Fruit fly (Drosophila melanogaster): ENCODE results near the gene CG44215.

Gene CG44215

DNA sequence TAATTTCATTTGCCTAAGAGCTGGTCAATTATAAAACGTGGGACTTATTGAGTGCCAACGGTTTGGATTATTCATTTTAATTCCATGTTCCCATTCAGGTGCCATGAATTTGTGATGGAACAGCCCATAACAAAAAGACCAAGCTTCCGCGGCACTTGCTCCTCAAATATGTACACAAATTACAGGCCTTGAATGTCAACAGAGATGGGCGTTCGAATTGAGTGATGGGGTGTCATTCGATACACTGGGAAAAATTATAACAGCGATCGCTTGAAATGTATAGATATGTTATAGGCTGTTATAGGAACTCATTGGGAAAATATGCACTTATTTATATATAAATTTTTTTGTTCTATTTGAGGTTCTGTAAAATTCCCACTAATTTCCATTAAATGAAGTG is 38.2 kb downstream of the CG44215 start:
- TF ChIP-seq Mnt (GFP tag; optimal IDR thresholded peaks at IDR 0.05) (no peak), ovo (GFP tag; optimal IDR thresholded peaks at IDR 0.05) (no peak), CG7101 (tag; optimal IDR thresholded peaks at IDR 0.05) (no peak), CG33017 (tag; optimal IDR thresholded peaks at IDR 0.05) (no peak), bab1 (GFP tag; optimal IDR thresholded peaks at IDR 0.05) (no peak), CG14711 (tag; optimal IDR thresholded peaks at IDR 0.05) (no peak), Hr96 (GFP tag; optimal IDR thresholded peaks at IDR 0.05) (no peak), cic (GFP tag; optimal IDR thresholded peaks at IDR 0.05) (no peak), cnc (optimal IDR thresholded peaks at IDR 0.05) (no peak), Clk (GFP tag; optimal IDR thresholded peaks at IDR 0.05) (no peak), CG5204 (GFP tag; optimal IDR thresholded peaks at IDR 0.05) (no peak), pad (GFP tag; optimal IDR thresholded peaks at IDR 0.05) (no peak), CG7045 (GFP tag; optimal IDR thresholded peaks at IDR 0.05) (no peak), CG1620 (GFP tag; optimal IDR thresholded peaks at IDR 0.05) (no peak), Crg-1 (GFP tag; optimal IDR thresholded peaks at IDR 0.05) (no peak), kay (GFP tag; ENCODE audit: borderline replicate concordance) (no peak), toe (GFP tag; optimal IDR thresholded peaks at IDR 0.05) (no peak)

DNA sequence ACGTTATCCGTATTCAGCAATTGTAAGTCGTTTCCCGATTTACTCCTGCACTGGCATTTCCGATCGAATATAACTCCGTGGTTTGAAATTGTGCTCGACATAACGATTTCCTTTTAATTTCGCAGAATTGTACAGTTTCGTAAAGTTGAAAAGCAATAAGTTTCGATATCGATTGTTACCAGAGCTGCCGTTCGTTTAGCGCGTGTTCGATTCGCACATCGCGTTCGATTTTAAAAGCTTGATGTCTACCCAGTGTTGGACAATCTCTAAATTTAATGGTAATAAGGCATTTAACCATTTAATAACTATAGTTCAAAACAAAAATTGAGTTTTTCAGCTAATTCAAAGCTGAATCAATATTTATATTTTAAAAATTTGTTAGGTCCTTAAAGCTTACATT is 42.2 kb downstream of the CG44215 start, which contains the start of gene CG14357:
Gene CG14357, minus strand, starts transcription at position 101 of the 400 bp plus-strand sequence.
- TF ChIP-seq toe (GFP tag; optimal IDR thresholded peaks at IDR 0.05) (no peak), CG14711 (tag; optimal IDR thresholded peaks at IDR 0.05) (no peak), tj (GFP tag; optimal IDR thresholded peaks at IDR 0.05) (no peak), bab1 (GFP tag; optimal IDR thresholded peaks at IDR 0.05) (no peak), CG33017 (tag; optimal IDR thresholded peaks at IDR 0.05) (no peak), CG11617 (GFP tag; optimal IDR thresholded peaks at IDR 0.05) (no peak), CG7101 (tag; optimal IDR thresholded peaks at IDR 0.05) (no peak), CG5204 (GFP tag; optimal IDR thresholded peaks at IDR 0.05) (no peak), CG12768 (GFP tag; optimal IDR thresholded peaks at IDR 0.05) (no peak), cnc (optimal IDR thresholded peaks at IDR 0.05) (no peak), CG7045 (GFP tag; optimal IDR thresholded peaks at IDR 0.05) (no peak), CG1620 (GFP tag; optimal IDR thresholded peaks at IDR 0.05) (no peak), Crg-1 (GFP tag; optimal IDR thresholded peaks at IDR 0.05) (no peak), cic (GFP tag; optimal IDR thresholded peaks at IDR 0.05) (no peak)

DNA sequence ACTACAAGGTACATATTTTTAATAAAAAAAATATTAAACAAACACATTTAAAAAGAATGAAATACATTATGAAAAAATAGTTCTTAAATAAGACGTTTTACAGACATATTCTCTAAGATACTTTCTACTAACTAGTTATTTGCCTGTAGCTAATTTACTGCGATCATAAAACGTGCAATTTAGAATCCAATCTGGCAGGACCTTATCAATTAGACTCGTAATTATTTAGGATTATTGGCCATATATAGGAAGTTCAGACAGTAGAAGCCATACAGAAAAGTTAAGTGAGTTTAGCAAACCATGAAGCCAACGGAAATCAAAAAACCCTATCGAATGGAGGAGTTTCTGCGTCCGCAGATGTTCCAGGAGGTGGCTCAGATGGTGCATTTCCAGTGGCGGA is 45.1 kb downstream of the CG44215 start, which contains the start of gene Or88a:
Gene Or88a, plus strand, starts transcription at position 301 of the 400 bp plus-strand sequence.
- TF ChIP-seq cic (GFP tag; optimal IDR thresholded peaks at IDR 0.05) (no peak), Clk (GFP tag; optimal IDR thresholded peaks at IDR 0.05) (no peak), kay (GFP tag; ENCODE audit: borderline replicate concordance) (no peak)

DNA sequence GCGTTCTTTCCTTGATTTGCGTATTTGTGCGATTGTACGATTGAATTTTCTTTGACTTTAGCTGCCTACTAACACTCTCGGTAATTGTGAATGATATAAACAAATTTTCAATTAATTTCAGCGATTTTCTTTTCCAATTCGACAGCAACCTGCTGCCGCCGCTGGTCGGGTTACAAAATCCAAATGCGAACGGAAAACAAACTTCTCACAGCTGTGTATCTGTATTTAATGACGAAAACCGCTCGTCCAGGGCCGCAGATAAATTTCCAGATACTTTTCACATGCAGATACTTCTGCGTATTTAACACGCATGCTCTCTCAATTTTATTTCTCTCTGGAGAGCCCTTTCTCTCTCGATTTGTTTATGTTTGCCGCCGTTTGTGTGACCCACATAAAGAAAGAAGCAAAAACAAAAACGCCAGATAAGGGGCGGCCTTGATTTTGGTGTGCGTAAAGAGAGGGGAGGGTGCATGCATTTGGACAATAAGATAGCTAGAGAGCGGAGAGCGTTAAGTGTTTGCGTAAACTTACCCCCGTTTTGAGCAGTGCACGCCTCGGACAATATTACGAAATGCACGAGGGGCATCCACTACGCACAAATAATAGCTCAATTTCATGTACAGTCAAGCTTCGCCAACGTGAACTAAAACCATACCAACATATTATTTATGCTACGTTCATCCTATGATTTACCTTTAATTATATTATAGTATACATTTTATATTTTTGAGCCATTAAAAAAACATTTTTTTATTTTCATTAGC is 45.9 kb downstream of the CG44215 start, which contains the start of gene CG12402:
Gene CG12402, minus strand, starts transcription at position 164 of the 764 bp plus-strand sequence.
- TF ChIP-seq Clk (GFP tag; optimal IDR thresholded peaks at IDR 0.05) (no peak), CG7045 (GFP tag; optimal IDR thresholded peaks at IDR 0.05) (peak; percentile 41), Crg-1 (GFP tag; optimal IDR thresholded peaks at IDR 0.05) (no peak), CG14711 (tag; optimal IDR thresholded peaks at IDR 0.05) (no peak), cnc (optimal IDR thresholded peaks at IDR 0.05) (no peak), cic (GFP tag; optimal IDR thresholded peaks at IDR 0.05) (peak; percentile 3), CG11617 (GFP tag; optimal IDR thresholded peaks at IDR 0.05) (no peak), toe (GFP tag; optimal IDR thresholded peaks at IDR 0.05) (no peak), CG33017 (tag; optimal IDR thresholded peaks at IDR 0.05) (peak; percentile 14), pad (GFP tag; optimal IDR thresholded peaks at IDR 0.05) (peak; percentile 43)

DNA sequence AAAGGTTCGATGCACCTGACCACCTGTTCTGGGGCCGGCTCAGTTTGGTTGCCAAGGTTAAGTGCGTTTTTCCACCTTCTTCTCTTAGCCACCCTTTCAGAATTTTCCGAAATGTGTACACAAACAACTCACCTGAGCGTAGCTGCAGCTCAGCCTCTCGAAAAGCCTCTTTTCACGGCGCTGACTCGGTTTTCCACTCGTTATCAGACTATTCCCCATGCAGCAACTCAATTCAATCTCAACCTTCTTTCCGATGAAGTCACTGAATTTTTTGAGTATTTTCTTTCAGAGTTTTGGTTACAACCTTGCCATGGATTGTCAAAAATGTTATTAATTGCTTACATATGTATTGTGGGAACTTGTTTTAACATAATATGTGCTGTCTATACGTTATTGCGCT is 46.6 kb downstream of the CG44215 start:
- TF ChIP-seq CG12768 (GFP tag; optimal IDR thresholded peaks at IDR 0.05), result no peak
- TF ChIP-seq kay (GFP tag; ENCODE audit: borderline replicate concordance), result no peak

All from whole organism, adult.